Worm (Caenorhabditis elegans): ENCODE measurements around the gene ttr-39.

DNA sequence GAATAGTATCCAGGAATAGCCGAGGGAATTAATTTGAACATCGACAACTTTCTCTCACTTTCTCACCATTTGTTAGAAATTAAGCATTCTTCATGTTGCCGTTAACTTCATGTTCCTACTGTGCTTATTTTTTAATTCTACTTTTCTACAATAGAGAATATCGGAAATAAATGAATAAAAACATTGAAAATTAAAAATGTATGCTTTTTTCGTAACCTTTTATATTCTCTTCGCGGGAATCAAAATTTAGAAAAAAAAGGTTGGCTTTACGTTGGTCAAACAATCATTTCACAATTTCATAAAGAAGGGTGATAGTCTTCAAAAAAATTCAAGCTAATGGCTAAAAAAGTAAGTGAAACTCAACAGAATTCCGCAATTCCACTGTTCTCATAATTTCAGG lies 13.8 kb downstream of the ttr-39 start, which contains the start of gene W01B6.5:
- TF ChIP-seq ama-1 (optimal IDR thresholded peaks at IDR 0.05) (no peak), tra-4 (tag; optimal IDR thresholded peaks at IDR 0.05) (no peak), flt-1 (GFP tag; IDR thresholded peaks at IDR 0.05) (no peak), pes-1 (GFP tag; IDR thresholded peaks at IDR 0.05) (no peak), hnd-1 (tag; optimal IDR thresholded peaks at IDR 0.05) (no peak)

All from whole organism, early embryonic.